Fruit fly (Drosophila melanogaster) whole organism, prepupa: ENCODE data around the gene CG14356.

ENCODE experiments used
- CG11762 ChIP-seq: fragments of 200-800 bp; sonication (Bioruptor generic); optimal IDR thresholded peaks from 3 replicates; lab custom pipeline; 2016; ENCODE audit warnings: missing biosample characterization, missing genetic modification characterization; ENCODE audit not compliant: insufficient read depth
- CG11902 ChIP-seq: fragments of 200-800 bp; sonication (Bioruptor generic); optimal IDR thresholded peaks from 3 replicates; lab custom pipeline; 2016; ENCODE audit warnings: missing biosample characterization, missing genetic modification characterization
- CG15336 ChIP-seq: fragments of 200-800 bp; sonication (Bioruptor generic); IDR thresholded peaks from 2 replicates; pipeline ENCODE4 v1.3.6; 2022; ENCODE audit warnings: missing biosample characterization, missing genetic modification characterization
- CG16779 ChIP-seq: fragments of 200-800 bp; sonication (Bioruptor generic); optimal IDR thresholded peaks from 3 replicates; lab custom pipeline; 2017; ENCODE audit warnings: missing biosample characterization, mild to moderate bottlenecking, missing genetic modification characterization
- CG31627 ChIP-seq: fragments of 200-800 bp; sonication (Bioruptor generic); optimal IDR thresholded peaks from 3 replicates; lab custom pipeline; 2016; ENCODE audit warnings: missing biosample characterization, missing genetic modification characterization
- CG32006 ChIP-seq: fragments of 200-800 bp; sonication (Bioruptor generic); optimal IDR thresholded peaks from 3 replicates; lab custom pipeline; 2017; ENCODE audit warnings: missing biosample characterization, mild to moderate bottlenecking, missing genetic modification characterization
- CG3919 ChIP-seq: fragments of 200-800 bp; sonication (Bioruptor generic); optimal IDR thresholded peaks from 3 replicates; lab custom pipeline; 2016; ENCODE audit warnings: missing biosample characterization, missing genetic modification characterization
- CG4318 ChIP-seq: fragments of 200-800 bp; sonication (Bioruptor generic); optimal IDR thresholded peaks from 3 replicates; lab custom pipeline; 2017; ENCODE audit warnings: missing biosample characterization, mild to moderate bottlenecking, missing genetic modification characterization
- CG6163 ChIP-seq: fragments of 200-800 bp; sonication (Bioruptor generic); IDR thresholded peaks from 3 replicates; pipeline ENCODE4 v1.3.6; 2022; ENCODE audit warnings: missing biosample characterization, missing genetic modification characterization
- CG6276 ChIP-seq: fragments of 200-800 bp; sonication (Bioruptor generic); optimal IDR thresholded peaks from 2 replicates; lab custom pipeline; 2017; ENCODE audit warnings: missing biosample characterization, mild to moderate bottlenecking, missing genetic modification characterization
- CG6854 ChIP-seq: fragments of 200-800 bp; sonication (Bioruptor generic); optimal IDR thresholded peaks from 2 replicates; lab custom pipeline; 2017; ENCODE audit warnings: missing biosample characterization, mild to moderate bottlenecking, missing genetic modification characterization
- CG8119 ChIP-seq: fragments of 200-800 bp; sonication (Bioruptor generic); IDR thresholded peaks from 3 replicates; pipeline ENCODE4 v1.3.6; 2022; ENCODE audit warnings: missing biosample characterization, missing genetic modification characterization
- CG9139 ChIP-seq: fragments of 200-800 bp; sonication (Bioruptor generic); optimal IDR thresholded peaks from 3 replicates; lab custom pipeline; 2017; ENCODE audit warnings: missing biosample characterization, mild to moderate bottlenecking, missing genetic modification characterization
- Eip78C ChIP-seq: fragments of 200-800 bp; sonication (Bioruptor generic); peaks from one replicate; lab custom pipeline; 2016; ENCODE audit warnings: missing biosample characterization, missing genetic modification characterization
- Eip93F ChIP-seq: fragments of 200-800 bp; sonication (Bioruptor generic); optimal IDR thresholded peaks from 2 replicates; lab custom pipeline; 2016; ENCODE audit warnings: missing biosample characterization, mild to moderate bottlenecking, missing genetic modification characterization
- Ets96B ChIP-seq: fragments of 200-800 bp; optimal IDR thresholded peaks from 2 replicates; lab custom pipeline; 2019; ENCODE audit warnings: missing biosample characterization, mild to moderate bottlenecking, missing genetic modification characterization, moderate library complexity
- Gug ChIP-seq: fragments of 200-800 bp; sonication (Bioruptor generic); IDR thresholded peaks from 2 replicates; pipeline ENCODE4 v1.3.6; 2022; ENCODE audit warnings: missing biosample characterization, missing genetic modification characterization
- Met ChIP-seq: fragments of 200-800 bp; sonication (Bioruptor generic); optimal IDR thresholded peaks from 3 replicates; lab custom pipeline; 2016; ENCODE audit warnings: missing biosample characterization, missing genetic modification characterization
- Sox102F ChIP-seq: fragments of 200-800 bp; sonication (Bioruptor generic); optimal IDR thresholded peaks from 2 replicates; lab custom pipeline; 2016; ENCODE audit warnings: missing biosample characterization, mild to moderate bottlenecking, missing genetic modification characterization
- Sox14 ChIP-seq: fragments of 200-800 bp; sonication (Bioruptor generic); optimal IDR thresholded peaks from 3 replicates; lab custom pipeline; 2016; ENCODE audit warnings: missing biosample characterization, missing genetic modification characterization
- Sox15 ChIP-seq: fragments of 200-800 bp; sonication (Bioruptor generic); optimal IDR thresholded peaks from 3 replicates; lab custom pipeline; 2016; ENCODE audit warnings: missing biosample characterization, missing genetic modification characterization
- achi ChIP-seq: fragments of 200-800 bp; sonication (Bioruptor generic); optimal IDR thresholded peaks from 3 replicates; lab custom pipeline; 2016; ENCODE audit warnings: missing biosample characterization, missing genetic modification characterization
- eg ChIP-seq: fragments of 200-800 bp; sonication (Bioruptor generic); IDR thresholded peaks from 3 replicates; pipeline ENCODE4 v1.3.6; 2022; ENCODE audit warnings: missing biosample characterization, missing genetic modification characterization
- esn ChIP-seq: fragments of 200-800 bp; sonication (Bioruptor generic); optimal IDR thresholded peaks from 2 replicates; lab custom pipeline; 2016; ENCODE audit warnings: missing biosample characterization, mild to moderate bottlenecking, missing genetic modification characterization, moderate library complexity
- fd59A ChIP-seq: fragments of 200-800 bp; sonication (Bioruptor generic); optimal IDR thresholded peaks from 2 replicates; lab custom pipeline; 2017; ENCODE audit warnings: missing biosample characterization, mild to moderate bottlenecking, missing genetic modification characterization, missing genetic modification reagents
- fd85E ChIP-seq: fragments of 200-800 bp; sonication (Bioruptor generic); optimal IDR thresholded peaks from 3 replicates; lab custom pipeline; 2016; ENCODE audit warnings: missing biosample characterization, missing genetic modification characterization
- fkh ChIP-seq: fragments of 200-800 bp; sonication (Bioruptor generic); optimal IDR thresholded peaks from 3 replicates; lab custom pipeline; 2017; ENCODE audit warnings: missing biosample characterization, mild to moderate bottlenecking, missing genetic modification characterization, moderate library complexity
- lz ChIP-seq: fragments of 200-800 bp; sonication (Bioruptor generic); optimal IDR thresholded peaks from 3 replicates; lab custom pipeline; 2016; ENCODE audit warnings: missing biosample characterization, missing genetic modification characterization
- net ChIP-seq: fragments of 200-800 bp; sonication (Bioruptor generic); optimal IDR thresholded peaks from 3 replicates; lab custom pipeline; 2016; ENCODE audit warnings: missing biosample characterization, missing genetic modification characterization
- salr ChIP-seq, 2 experiments: fragments of 200-800 bp; sonication (Bioruptor generic); optimal IDR thresholded peaks; 3 replicates each; lab custom pipeline; 2016 to 2018; ENCODE audit warnings: missing biosample characterization in 2 of 2, missing genetic modification characterization in 2 of 2, mild to moderate bottlenecking in 1 of 2
- spab ChIP-seq: fragments of 200-800 bp; sonication (Bioruptor generic); optimal IDR thresholded peaks from 2 replicates; lab custom pipeline; 2017; ENCODE audit warnings: missing biosample characterization, mild to moderate bottlenecking, missing genetic modification characterization, missing genetic modification reagents
- ss ChIP-seq, 2 experiments: fragments of 200-800 bp; sonication (Bioruptor generic); optimal IDR thresholded peaks; 2 replicates in 1 of 2; 3 replicates in 1 of 2; lab custom pipeline; 2017 to 2018; ENCODE audit warnings: mild to moderate bottlenecking in 2 of 2, missing biosample characterization in 2 of 2, missing genetic modification characterization in 2 of 2, moderate library complexity in 1 of 2
- svp ChIP-seq: fragments of 200-800 bp; sonication (Bioruptor generic); peaks from one replicate; lab custom pipeline; 2016; ENCODE audit warnings: missing biosample characterization, missing genetic modification characterization

The CG14356 gene

DNA sequence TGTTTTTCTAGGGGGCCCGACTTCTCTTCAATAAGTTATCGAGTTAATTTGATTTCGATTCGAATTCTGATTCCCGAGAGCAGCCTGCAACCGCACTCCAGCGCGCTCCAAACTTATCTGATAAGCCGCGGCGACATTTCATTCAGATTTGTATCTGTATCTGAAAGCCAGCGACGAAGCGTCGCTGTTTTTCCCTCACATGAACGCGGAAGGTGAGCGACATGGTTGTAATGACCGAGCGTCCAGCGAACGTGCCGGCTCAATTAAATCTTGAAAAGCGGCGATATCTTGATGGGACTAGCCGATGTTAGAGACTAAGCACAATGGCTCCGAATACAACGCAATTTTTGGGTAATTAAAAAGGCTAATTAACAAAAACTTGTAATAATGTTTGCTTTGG is 28.9 kb downstream of the CG14356 start, which contains the start of gene PK1-R:
PK1-R (minus strand) TSS at position 101 of the 400 bp plus-strand sequence.
- TF ChIP-seq esn (GFP tag; lab: Kevin White, UChicago) (no peak), fkh (GFP tag; lab: Kevin White, UChicago) (no peak)
- TF ChIP-seq, all 60 proteins: peak for 0

DNA sequence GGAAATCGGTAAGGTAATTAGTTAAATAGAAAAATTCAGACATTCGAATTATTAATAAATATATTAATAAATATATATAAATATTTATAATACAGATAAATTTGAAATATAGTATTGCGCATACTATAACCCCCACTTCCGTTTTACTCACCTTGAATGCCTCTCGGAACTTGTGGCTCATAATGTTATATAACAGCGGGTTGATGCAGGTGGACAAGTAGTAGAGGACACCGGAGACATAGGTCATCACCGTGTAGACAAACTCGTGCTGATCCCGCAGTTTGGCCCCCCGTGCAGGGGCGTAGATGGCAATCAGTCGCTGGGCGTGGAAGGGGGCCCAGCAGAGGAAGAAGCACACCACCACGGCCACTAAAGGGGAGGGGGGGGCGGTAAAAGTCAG is 30.9 kb downstream of the CG14356 start:
- TF ChIP-seq Sox15 (GFP tag; lab: Kevin White, UChicago) (no peak), CG3919 (GFP tag; lab: Kevin White, UChicago) (no peak), Gug (no peak), Ets96B (tag; lab: Kevin White, UChicago) (no peak), svp (no peak), Eip93F (GFP tag; lab: Kevin White, UChicago) (no peak), CG16779 (tag; lab: Kevin White, UChicago) (no peak)

DNA sequence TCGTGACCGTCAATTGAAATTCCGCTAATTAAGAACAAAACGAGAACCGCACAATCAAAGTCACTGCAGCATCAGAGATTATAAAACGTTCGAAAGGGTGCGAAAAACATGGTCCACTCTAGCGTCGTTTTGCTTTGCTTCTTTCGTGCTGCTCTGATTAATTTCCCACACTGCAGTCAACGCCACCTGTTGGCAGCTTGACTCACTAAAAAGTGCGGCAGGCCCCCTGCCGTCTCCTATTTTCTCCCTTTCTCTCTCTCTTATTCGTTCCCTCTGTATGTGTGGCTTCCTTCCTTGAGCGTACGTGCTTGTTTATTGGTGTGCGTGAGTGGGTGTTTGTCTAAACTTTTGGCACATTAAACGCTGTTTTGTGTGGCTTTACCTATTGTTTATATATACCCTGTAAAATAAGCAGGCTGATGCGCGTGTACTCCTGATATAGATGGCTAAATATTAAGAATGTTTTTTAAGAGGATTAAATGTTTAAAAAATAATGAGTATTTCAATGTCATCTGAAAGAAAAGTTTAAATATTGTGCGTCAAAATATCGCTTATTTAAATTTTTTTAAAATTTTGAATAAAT is 33.3 kb downstream of the CG14356 start:
- no peak for TF ChIP-seq achi (GFP tag; lab: Kevin White, UChicago)
- TF ChIP-seq CG6163 (GFP tag; lab: Robert Waterston, UW), result peak; percentile 41; the same call in 1 of the 3 replicates
- TF ChIP-seq eg, result peak; percentile 20; the same call in 1 of the 3 replicates
- no peak for TF ChIP-seq CG11762 (GFP tag; lab: Kevin White, UChicago)
- peak; percentile 44 for TF ChIP-seq svp
- TF ChIP-seq lz (GFP tag; lab: Kevin White, UChicago), result no peak
- no peak for TF ChIP-seq Gug
- TF ChIP-seq Eip78C (GFP tag; lab: Kevin White, UChicago), result peak; percentile 58
- no peak for TF ChIP-seq spab (GFP tag; lab: Kevin White, UChicago)
- peak; percentile 1 for TF ChIP-seq CG31627 (GFP tag; lab: Kevin White, UChicago)
- no peak for TF ChIP-seq CG4318

DNA sequence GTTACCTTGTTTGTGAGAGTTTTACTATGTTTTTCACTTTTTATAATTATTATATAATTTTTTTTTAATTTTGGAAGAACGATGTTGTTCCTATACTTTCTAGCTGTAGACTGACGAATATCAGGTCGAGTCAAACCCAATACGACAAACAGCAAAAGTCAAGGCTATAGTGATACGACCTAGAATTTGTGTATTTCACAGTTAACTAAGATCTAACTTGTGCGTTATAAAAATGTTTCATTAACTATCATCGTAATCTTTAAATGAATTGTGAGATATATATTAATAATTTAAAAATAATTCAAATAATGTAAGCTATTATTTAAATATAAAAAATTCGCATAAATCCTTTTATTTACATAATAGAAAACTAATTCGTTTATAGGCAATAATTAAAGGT is 33.9 kb downstream of the CG14356 start, which contains the start of gene CG9920:
CG9920 (minus strand) TSS at position 101 of the 400 bp plus-strand sequence.
- no peak for TF ChIP-seq CG15336 (GFP tag; lab: Robert Waterston, UW)
- no peak for TF ChIP-seq CG6276 (GFP tag; lab: Kevin White, UChicago)
- TF ChIP-seq Sox14 (GFP tag; lab: Kevin White, UChicago), result no peak
- no peak for TF ChIP-seq CG16779 (tag; lab: Kevin White, UChicago)
- no peak for TF ChIP-seq Sox102F (GFP tag; lab: Kevin White, UChicago)
- no peak for TF ChIP-seq esn (GFP tag; lab: Kevin White, UChicago)
- no peak for TF ChIP-seq salr (GFP tag; optimal IDR thresholded peaks at IDR 0.05; lab: Kevin White, UChicago)
- no peak for TF ChIP-seq svp
- TF ChIP-seq, all 60 proteins: peak for 0

DNA sequence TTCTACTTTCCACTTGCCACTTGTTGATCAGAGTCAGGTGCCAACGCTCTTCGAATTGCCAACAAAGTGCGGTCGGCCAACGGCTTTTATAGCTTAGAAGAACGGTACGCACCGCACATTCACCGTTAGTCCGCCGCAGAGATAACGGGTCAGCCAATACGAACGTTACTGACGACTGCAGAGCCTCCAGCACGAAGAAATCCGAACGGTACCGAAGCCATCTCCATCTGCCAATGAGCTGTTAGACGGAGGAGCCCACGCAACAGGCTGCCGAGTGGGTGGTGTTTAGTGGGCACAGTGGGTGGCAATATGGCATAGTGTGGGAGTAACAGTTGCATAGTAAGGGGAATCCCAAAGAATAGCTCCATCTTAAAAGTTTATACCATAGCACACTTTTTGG is 35.1 kb downstream of the CG14356 start, which contains the start of gene CCHa1:
CCHa1 (minus strand) TSS at position 44 of the 400 bp plus-strand sequence.
- no peak for TF ChIP-seq fd85E (GFP tag; lab: Kevin White, UChicago)
- no peak for TF ChIP-seq Met
- TF ChIP-seq fd59A (GFP tag; lab: Kevin White, UChicago), result no peak
- TF ChIP-seq CG6276 (GFP tag; lab: Kevin White, UChicago), result no peak
- TF ChIP-seq CG11902 (GFP tag; lab: Kevin White, UChicago), result no peak
- TF ChIP-seq CG6854, result no peak
- TF ChIP-seq svp, result no peak
- TF ChIP-seq net (GFP tag; lab: Kevin White, UChicago), result no peak
- TF ChIP-seq ss (GFP tag; optimal IDR thresholded peaks at IDR 0.05; lab: Kevin White, UChicago), result no peak
- no peak for TF ChIP-seq CG9139 (GFP tag; lab: Kevin White, UChicago)
- TF ChIP-seq CG6163 (GFP tag; lab: Robert Waterston, UW), result no peak
- TF ChIP-seq CG8119 (GFP tag; lab: Robert Waterston, UW), result no peak
- TF ChIP-seq Sox14 (GFP tag; lab: Kevin White, UChicago), result no peak
- TF ChIP-seq CG32006 (GFP tag; lab: Kevin White, UChicago), result no peak
- TF ChIP-seq, all 60 proteins: peak for 0
